ENCODE assay signal across 1 fruit fly cellular context in genomic region chr3L:16587994-16588622, dm6.
TF ChIP-seq lines count a peak whose summit lies in the region.

No protein-coding gene starts in this region.

TF ChIP-seq in whole organism, embryonic, 481 proteins besides CTCF, POLR2A, EP300 and RAD21 (continued from another document and continues in another):
- TF ChIP-seq CG3838 (GFP tag; optimal IDR thresholded peaks at IDR 0.05; lab: Kevin White, UChicago): no peak
- peak; percentile 9 to 36 for TF ChIP-seq chif (GFP tag; optimal IDR thresholded peaks at IDR 0.05; lab: Kevin White, UChicago)
- TF ChIP-seq z (GFP tag; IDR thresholded peaks at IDR 0.05; lab: Robert Waterston, UW): no peak
- TF ChIP-seq NC2β (GFP tag; optimal IDR thresholded peaks at IDR 0.05; lab: Kevin White, UChicago): peak; percentile 11
- no peak for TF ChIP-seq exex (tag; optimal IDR thresholded peaks at IDR 0.05; lab: Kevin White, UChicago)
- peak; percentile 59 for TF ChIP-seq Camta (GFP tag; optimal IDR thresholded peaks at IDR 0.05; lab: Kevin White, UChicago)
- TF ChIP-seq CG10979 (tag; optimal IDR thresholded peaks at IDR 0.05; lab: Kevin White, UChicago): no peak
- TF ChIP-seq dmrt11E (tag; optimal IDR thresholded peaks at IDR 0.05; lab: Kevin White, UChicago): peak; percentile 37
- peak; percentile 36; the same call in 1 of the 2 replicates for TF ChIP-seq CG14441 (GFP tag; IDR thresholded peaks at IDR 0.05; lab: Robert Waterston, UW)
- no peak for TF ChIP-seq Lpt (GFP tag; optimal IDR thresholded peaks at IDR 0.05; lab: Kevin White, UChicago)
- TF ChIP-seq CG4820 (GFP tag; optimal IDR thresholded peaks at IDR 0.05; lab: Kevin White, UChicago): peak; percentile 26
- peak; percentile 89 for TF ChIP-seq cg (GFP tag; optimal IDR thresholded peaks at IDR 0.05; lab: Kevin White, UChicago)
- TF ChIP-seq ara (GFP tag; IDR thresholded peaks at IDR 0.05; lab: Robert Waterston, UW): no peak
- peak; percentile 9 for TF ChIP-seq CG12744 (GFP tag; optimal IDR thresholded peaks at IDR 0.05; lab: Kevin White, UChicago)
- TF ChIP-seq CG43689 (GFP tag; IDR thresholded peaks at IDR 0.05; lab: Robert Waterston, UW): no peak
- peak; percentile 72 for TF ChIP-seq trem (tag; optimal IDR thresholded peaks at IDR 0.05; lab: Kevin White, UChicago)
- TF ChIP-seq croc (GFP tag; conservative IDR thresholded peaks at IDR 0.05; lab: Robert Waterston, UW): no peak
- TF ChIP-seq CG14710 (tag; optimal IDR thresholded peaks at IDR 0.05; lab: Kevin White, UChicago): peak; percentile 86
- TF ChIP-seq CG8089 (GFP tag; optimal IDR thresholded peaks at IDR 0.05; lab: Kevin White, UChicago): peak; percentile 26
- peak; percentile 90 for TF ChIP-seq Bgb (GFP tag; IDR thresholded peaks at IDR 0.05; lab: Robert Waterston, UW; ENCODE audit: partially characterized antibody)
- peak; percentile 73; the same call in 2 of the 3 replicates for TF ChIP-seq CG17361 (GFP tag; IDR thresholded peaks at IDR 0.05; lab: Robert Waterston, UW)
- TF ChIP-seq disco-r (GFP tag; optimal IDR thresholded peaks at IDR 0.05; lab: Kevin White, UChicago): peak; percentile 61
- peak; percentile 75; the same call in 1 of the 3 replicates for TF ChIP-seq mld (GFP tag; IDR thresholded peaks at IDR 0.05; lab: Robert Waterston, UW; ENCODE audit: partially characterized antibody)
- peak; percentile 47 for TF ChIP-seq D19B (GFP tag; optimal IDR thresholded peaks at IDR 0.05; lab: Kevin White, UChicago)
- no peak for TF ChIP-seq Hand (GFP tag; optimal IDR thresholded peaks at IDR 0.05; lab: Kevin White, UChicago)
- TF ChIP-seq CG10654 (GFP tag; optimal IDR thresholded peaks at IDR 0.05; lab: Kevin White, UChicago): peak; percentile 36
- peak; percentile 50 for TF ChIP-seq Ptx1 (GFP tag; IDR thresholded peaks at IDR 0.05; lab: Robert Waterston, UW)
- TF ChIP-seq dpn (GFP tag; optimal IDR thresholded peaks at IDR 0.05; lab: Kevin White, UChicago): peak; percentile 68 to 73
- TF ChIP-seq CG18619 (GFP tag; optimal IDR thresholded peaks at IDR 0.05; lab: Kevin White, UChicago): peak; percentile 32
- no peak for TF ChIP-seq CG8765 (GFP tag; IDR thresholded peaks at IDR 0.05; lab: Robert Waterston, UW)
- TF ChIP-seq HHEX (GFP tag; optimal IDR thresholded peaks at IDR 0.05; lab: Kevin White, UChicago): peak; percentile 36
- TF ChIP-seq sob (GFP tag; IDR thresholded peaks at IDR 0.05; lab: Robert Waterston, UW): peak; percentile 64; the same call in 1 of the 2 replicates
- TF ChIP-seq CG11085 (GFP tag; IDR thresholded peaks at IDR 0.05; lab: Robert Waterston, UW): peak; percentile 33; the same call in 1 of the 2 replicates
- no peak for TF ChIP-seq CG15011 (GFP tag; optimal IDR thresholded peaks at IDR 0.05; lab: Kevin White, UChicago)
- TF ChIP-seq Mrtf (GFP tag; IDR thresholded peaks at IDR 0.05; lab: Robert Waterston, UW): peak; percentile 9; the same call in 1 of the 3 replicates
- TF ChIP-seq sd (tag; optimal IDR thresholded peaks at IDR 0.05; lab: Kevin White, UChicago): peak; percentile 62
- TF ChIP-seq Dfd (GFP tag; optimal IDR thresholded peaks at IDR 0.05; lab: Kevin White, UChicago): no peak
- no peak for TF ChIP-seq CG6175 (GFP tag; IDR thresholded peaks at IDR 0.05; lab: Robert Waterston, UW)
- peak; percentile 70 for TF ChIP-seq zfh2 (GFP tag; optimal IDR thresholded peaks at IDR 0.05; lab: Kevin White, UChicago)
- TF ChIP-seq CG9932 (GFP tag; IDR thresholded peaks at IDR 0.05; lab: Robert Waterston, UW): peak; percentile 87
- TF ChIP-seq wdn (GFP tag; IDR thresholded peaks at IDR 0.05; lab: Robert Waterston, UW): no peak; the same call in 1 of the 2 replicates
- TF ChIP-seq CG10209 (GFP tag; optimal IDR thresholded peaks at IDR 0.05; lab: Kevin White, UChicago): peak; percentile 13
- no peak for TF ChIP-seq jing (GFP tag; optimal IDR thresholded peaks at IDR 0.05; lab: Kevin White, UChicago)
- TF ChIP-seq Max (GFP tag; optimal IDR thresholded peaks at IDR 0.05; lab: Kevin White, UChicago): peak; percentile 76
- TF ChIP-seq MBD-R2 (GFP tag; IDR thresholded peaks at IDR 0.05; lab: Robert Waterston, UW): peak; percentile 66
- TF ChIP-seq HmgZ (tag; optimal IDR thresholded peaks at IDR 0.05; lab: Kevin White, UChicago): peak; percentile 83
- TF ChIP-seq CG12219 (GFP tag; optimal IDR thresholded peaks at IDR 0.05; lab: Kevin White, UChicago): no peak
- TF ChIP-seq CG6689 (GFP tag; IDR thresholded peaks at IDR 0.05; lab: Robert Waterston, UW): peak; percentile 99
- TF ChIP-seq Rx (GFP tag; IDR thresholded peaks at IDR 0.05; lab: Robert Waterston, UW): no peak
- peak; percentile 51; the same call in 1 of the 2 replicates for TF ChIP-seq CG11247 (GFP tag; IDR thresholded peaks at IDR 0.05; lab: Robert Waterston, UW)
- peak; percentile 34 for TF ChIP-seq p53 (GFP tag; optimal IDR thresholded peaks at IDR 0.05; lab: Kevin White, UChicago)
- peak; percentile 48 for TF ChIP-seq Nf-YC (tag; optimal IDR thresholded peaks at IDR 0.05; lab: Kevin White, UChicago)
- TF ChIP-seq wek (GFP tag; optimal IDR thresholded peaks at IDR 0.05; lab: Kevin White, UChicago): no peak
- peak; percentile 2 for TF ChIP-seq CG15601 (tag; optimal IDR thresholded peaks at IDR 0.05; lab: Kevin White, UChicago)
- peak; percentile 63 for TF ChIP-seq shn (GFP tag; optimal IDR thresholded peaks at IDR 0.05; lab: Kevin White, UChicago)
- no peak for TF ChIP-seq odd (GFP tag; optimal IDR thresholded peaks at IDR 0.05; lab: Kevin White, UChicago)
- peak; percentile 39; the same call in 2 of the 3 replicates for TF ChIP-seq CG14050 (GFP tag; IDR thresholded peaks at IDR 0.05; lab: Robert Waterston, UW)
- peak; percentile 64 for TF ChIP-seq CG17802 (tag; optimal IDR thresholded peaks at IDR 0.05; lab: Kevin White, UChicago)
- TF ChIP-seq CG9437 (GFP tag; optimal IDR thresholded peaks at IDR 0.05; lab: Kevin White, UChicago): peak; percentile 8
- TF ChIP-seq usp (GFP tag; optimal IDR thresholded peaks at IDR 0.05; lab: Kevin White, UChicago): no peak
- no peak for TF ChIP-seq scrt (GFP tag; optimal IDR thresholded peaks at IDR 0.05; lab: Kevin White, UChicago)
- TF ChIP-seq unc-4 (GFP tag; IDR thresholded peaks at IDR 0.05; lab: Robert Waterston, UW; ENCODE audit: partially characterized antibody): peak; percentile 95
- no peak for TF ChIP-seq schlank (tag; optimal IDR thresholded peaks at IDR 0.05; lab: Kevin White, UChicago)
- TF ChIP-seq CG31365 (tag; optimal IDR thresholded peaks at IDR 0.05; lab: Kevin White, UChicago): no peak
- peak; percentile 64 for TF ChIP-seq CG18599 (GFP tag; optimal IDR thresholded peaks at IDR 0.05; lab: Kevin White, UChicago)
- TF ChIP-seq CG2199 (GFP tag; IDR thresholded peaks at IDR 0.05; lab: Robert Waterston, UW): 0 out of 3 replicates have a peak, but pooled peaks have one; percentile 30
- peak; percentile 60 for TF ChIP-seq CG33213 (GFP tag; optimal IDR thresholded peaks at IDR 0.05; lab: Kevin White, UChicago)
- no peak for TF ChIP-seq grn (GFP tag; optimal IDR thresholded peaks at IDR 0.05; lab: Kevin White, UChicago)
- TF ChIP-seq pho (GFP tag; optimal IDR thresholded peaks at IDR 0.05; lab: Kevin White, UChicago): peak; percentile 67
- peak; percentile 35 for TF ChIP-seq CG32772 (GFP tag; IDR thresholded peaks at IDR 0.05; lab: Robert Waterston, UW)
- peak; percentile 21 for TF ChIP-seq fd3F (GFP tag; optimal IDR thresholded peaks at IDR 0.05; lab: Kevin White, UChicago)
- peak; percentile 41 for TF ChIP-seq zen (tag; optimal IDR thresholded peaks at IDR 0.05; lab: Kevin White, UChicago)
- TF ChIP-seq lov (optimal IDR thresholded peaks at IDR 0.05; lab: Kevin White, UChicago): no peak
- TF ChIP-seq lov (GFP tag; IDR thresholded peaks at IDR 0.05; lab: Robert Waterston, UW): 0 out of 3 replicates have a peak, but pooled peaks have one; percentile 42
- no peak for TF ChIP-seq Blimp-1 (GFP tag; optimal IDR thresholded peaks at IDR 0.05; lab: Kevin White, UChicago)
- no peak for TF ChIP-seq CG12071 (GFP tag; optimal IDR thresholded peaks at IDR 0.05; lab: Kevin White, UChicago)
- TF ChIP-seq CG15073 (GFP tag; optimal IDR thresholded peaks at IDR 0.05; lab: Kevin White, UChicago): no peak
- peak; percentile 53 for TF ChIP-seq CG18476 (GFP tag; optimal IDR thresholded peaks at IDR 0.05; lab: Kevin White, UChicago)
- TF ChIP-seq trh (GFP tag; optimal IDR thresholded peaks at IDR 0.05; lab: Kevin White, UChicago): peak; percentile 25
- TF ChIP-seq CG11093 (GFP tag; IDR thresholded peaks at IDR 0.05; lab: Robert Waterston, UW): no peak
- TF ChIP-seq E2f1 (GFP tag; IDR thresholded peaks at IDR 0.05; lab: Robert Waterston, UW): peak; percentile 62
- TF ChIP-seq BEAF-32 (GFP tag; optimal IDR thresholded peaks at IDR 0.05; lab: Kevin White, UChicago): peak; percentile 100
- TF ChIP-seq slbo (GFP tag; IDR thresholded peaks at IDR 0.05; lab: Robert Waterston, UW): peak; percentile 81
- TF ChIP-seq Sry-β (GFP tag; optimal IDR thresholded peaks at IDR 0.05; lab: Kevin White, UChicago): peak; percentile 52
- TF ChIP-seq Dip2 (GFP tag; IDR thresholded peaks at IDR 0.05; lab: Robert Waterston, UW): no peak
- TF ChIP-seq sr (GFP tag; IDR thresholded peaks at IDR 0.05; lab: Robert Waterston, UW): peak; percentile 98
- peak; percentile 44 for TF ChIP-seq emc (GFP tag; optimal IDR thresholded peaks at IDR 0.05; lab: Kevin White, UChicago)
- TF ChIP-seq tgo (GFP tag; IDR thresholded peaks at IDR 0.05; lab: Robert Waterston, UW): peak; percentile 28; the same call in 1 of the 3 replicates
- no peak for TF ChIP-seq CG32767 (GFP tag; IDR thresholded peaks at IDR 0.05; lab: Robert Waterston, UW)
- TF ChIP-seq CG11456 (GFP tag; IDR thresholded peaks at IDR 0.05; lab: Robert Waterston, UW): peak; percentile 76; the same call in 2 of the 3 replicates
- peak; percentile 48 for TF ChIP-seq Drgx (GFP tag; IDR thresholded peaks at IDR 0.05; lab: Robert Waterston, UW)
- peak; percentile 36 for TF ChIP-seq CG10147 (GFP tag; optimal IDR thresholded peaks at IDR 0.05; lab: Kevin White, UChicago)
- TF ChIP-seq CG13424 (tag; optimal IDR thresholded peaks at IDR 0.05; lab: Kevin White, UChicago): peak; percentile 60
- TF ChIP-seq stc (GFP tag; IDR thresholded peaks at IDR 0.05; lab: Robert Waterston, UW): peak; percentile 69; the same call in 1 of the 2 replicates
- no peak for TF ChIP-seq CG3407 (GFP tag; optimal IDR thresholded peaks at IDR 0.05; lab: Kevin White, UChicago)
- TF ChIP-seq ind (GFP tag; optimal IDR thresholded peaks at IDR 0.05; lab: Kevin White, UChicago): peak; percentile 41
- no peak for TF ChIP-seq CG14965 (GFP tag; optimal IDR thresholded peaks at IDR 0.05; lab: Kevin White, UChicago; ENCODE audit: borderline replicate concordance)
- TF ChIP-seq sim (GFP tag; IDR thresholded peaks at IDR 0.05; lab: Robert Waterston, UW): no peak
- TF ChIP-seq h (optimal IDR thresholded peaks at IDR 0.05; lab: Kevin White, UChicago): no peak
- peak; percentile 36 for TF ChIP-seq CG1602 (GFP tag; optimal IDR thresholded peaks at IDR 0.05; lab: Kevin White, UChicago)
- TF ChIP-seq pfk (GFP tag; optimal IDR thresholded peaks at IDR 0.05; lab: Kevin White, UChicago): no peak
- TF ChIP-seq CG14014 (GFP tag; IDR thresholded peaks at IDR 0.05; lab: Robert Waterston, UW): peak; percentile 65; the same call in 1 of the 2 replicates
- TF ChIP-seq CG11398 (GFP tag; optimal IDR thresholded peaks at IDR 0.05; lab: Kevin White, UChicago): peak; percentile 54
- TF ChIP-seq CG30403 (GFP tag; optimal IDR thresholded peaks at IDR 0.05; lab: Kevin White, UChicago): peak; percentile 68
- TF ChIP-seq CG5180 (GFP tag; optimal IDR thresholded peaks at IDR 0.05; lab: Kevin White, UChicago): no peak
- TF ChIP-seq CG7987 (GFP tag; optimal IDR thresholded peaks at IDR 0.05; lab: Kevin White, UChicago): no peak
- TF ChIP-seq gt (GFP tag; IDR thresholded peaks at IDR 0.05; lab: Robert Waterston, UW): no peak
- TF ChIP-seq salm (tag; optimal IDR thresholded peaks at IDR 0.05; lab: Kevin White, UChicago): no peak
- peak; percentile 38 for TF ChIP-seq tap (tag; optimal IDR thresholded peaks at IDR 0.05; lab: Kevin White, UChicago)
- peak; percentile 99 for TF ChIP-seq nom (GFP tag; optimal IDR thresholded peaks at IDR 0.05; lab: Kevin White, UChicago)
- TF ChIP-seq CG32532 (GFP tag; IDR thresholded peaks at IDR 0.05; lab: Robert Waterston, UW): peak; percentile 80
- TF ChIP-seq CG7928 (GFP tag; optimal IDR thresholded peaks at IDR 0.05; lab: Kevin White, UChicago): no peak
- no peak for TF ChIP-seq CG6765 (GFP tag; optimal IDR thresholded peaks at IDR 0.05; lab: Kevin White, UChicago)
- TF ChIP-seq CG3065 (GFP tag; optimal IDR thresholded peaks at IDR 0.05; lab: Kevin White, UChicago): peak; percentile 26
- TF ChIP-seq CG2875 (GFP tag; optimal IDR thresholded peaks at IDR 0.05; lab: Kevin White, UChicago): no peak
- no peak for TF ChIP-seq ash1 (GFP tag; optimal IDR thresholded peaks at IDR 0.05; lab: Kevin White, UChicago)
- no peak for TF ChIP-seq abd-A (tag; optimal IDR thresholded peaks at IDR 0.05; lab: Kevin White, UChicago)
- peak; percentile 92 for TF ChIP-seq hb (GFP tag; IDR thresholded peaks at IDR 0.05; lab: Robert Waterston, UW; ENCODE audit: partially characterized antibody)
- peak; percentile 18 for TF ChIP-seq CG1529 (GFP tag; optimal IDR thresholded peaks at IDR 0.05; lab: Kevin White, UChicago)
- no peak for TF ChIP-seq Asciz (GFP tag; optimal IDR thresholded peaks at IDR 0.05; lab: Kevin White, UChicago)
- peak; percentile 34 for TF ChIP-seq CG9817 (tag; optimal IDR thresholded peaks at IDR 0.05; lab: Kevin White, UChicago)
- TF ChIP-seq CG13775 (GFP tag; optimal IDR thresholded peaks at IDR 0.05; lab: Kevin White, UChicago): peak; percentile 52
- no peak for TF ChIP-seq caup (GFP tag; optimal IDR thresholded peaks at IDR 0.05; lab: Kevin White, UChicago; ENCODE audit: severe bottlenecking)
- TF ChIP-seq CG15269 (tag; optimal IDR thresholded peaks at IDR 0.05; lab: Kevin White, UChicago): no peak
- TF ChIP-seq Nf-YA (GFP tag; IDR thresholded peaks at IDR 0.05; lab: Robert Waterston, UW): no peak
- no peak for TF ChIP-seq dmrt99B (tag; optimal IDR thresholded peaks at IDR 0.05; lab: Kevin White, UChicago)
- TF ChIP-seq NK7.1 (GFP tag; optimal IDR thresholded peaks at IDR 0.05; lab: Kevin White, UChicago): no peak
- no peak for TF ChIP-seq pan (optimal IDR thresholded peaks at IDR 0.05; lab: Kevin White, UChicago)
- peak in 1 of 2 experiments; percentile 76 for TF ChIP-seq pan (GFP tag; optimal IDR thresholded peaks at IDR 0.05 in 1 of 2, IDR thresholded peaks at IDR 0.05 in 1 of 2)
- TF ChIP-seq CG15479 (GFP tag; optimal IDR thresholded peaks at IDR 0.05; lab: Kevin White, UChicago): no peak
- TF ChIP-seq ssp (GFP tag; IDR thresholded peaks at IDR 0.05; lab: Robert Waterston, UW): peak; percentile 44; the same call in 1 of the 2 replicates
